Worm (Caenorhabditis elegans) whole organism, L1 larva: Measurements from ENCODE around the gene C25E10.11.
A peak's percentile ranks its signal among the peaks of the same experiment; 100 is the strongest.

Experiments used
- C04F5.9 ChIP-seq: sonication (generic microtip); optimal IDR thresholded peaks from 2 replicates; lab custom pipeline; 2016; ENCODE audit warnings: missing genetic modification characterization, missing compliant biosample characterization
- F16B12.6 ChIP-seq: fragments of 150-350 bp; optimal IDR thresholded peaks from 2 replicates; lab custom pipeline; 2014; ENCODE audit warnings: missing biosample characterization, missing genetic modification characterization
- Y116A8C.19 ChIP-seq: sonication (generic microtip); optimal IDR thresholded peaks from 2 replicates; lab custom pipeline; 2016; ENCODE audit warnings: missing compliant biosample characterization, missing genetic modification characterization, borderline replicate concordance
- aha-1 ChIP-seq: fragments of 150-350 bp; optimal IDR thresholded peaks from 2 replicates; lab custom pipeline; 2014; ENCODE audit warnings: missing biosample characterization, missing genetic modification characterization
- alr-1 ChIP-seq: fragments of 200-800 bp; sonication (Bioruptor generic); optimal IDR thresholded peaks from 2 replicates; lab custom pipeline; 2018; ENCODE audit warnings: borderline replicate concordance, mild to moderate bottlenecking, missing genetic modification characterization, missing compliant biosample characterization
- aly-2 ChIP-seq: fragments of 150-350 bp; optimal IDR thresholded peaks from 2 replicates; lab custom pipeline; 2014; ENCODE audit warnings: missing biosample characterization, missing genetic modification characterization
- ama-1 ChIP-seq: fragments of 150-350 bp; optimal IDR thresholded peaks from 2 replicates; lab custom pipeline; 2014
- blmp-1 ChIP-seq: fragments of 150-350 bp; optimal IDR thresholded peaks from 2 replicates; lab custom pipeline; 2014; ENCODE audit warnings: missing biosample characterization, missing genetic modification characterization
- ceh-63 ChIP-seq: fragments of 200-800 bp; sonication (Bioruptor generic); optimal IDR thresholded peaks from 2 replicates; lab custom pipeline; 2018; ENCODE audit warnings: mild to moderate bottlenecking, missing genetic modification characterization, missing compliant biosample characterization
- ceh-82 ChIP-seq, 3 experiments: fragments of 150-350 bp in 1 of 3; sonication (generic microtip) in 2 of 3; optimal IDR thresholded peaks; 2 replicates each; lab custom pipeline; 2014 to 2017; ENCODE audit warnings: missing biosample characterization in 3 of 3, missing genetic modification characterization in 3 of 3
- ceh-90 ChIP-seq: sonication (generic microtip); optimal IDR thresholded peaks from 2 replicates; lab custom pipeline; 2016; ENCODE audit warnings: missing genetic modification characterization, missing compliant biosample characterization
- ces-1 ChIP-seq: fragments of 150-350 bp; optimal IDR thresholded peaks from 2 replicates; lab custom pipeline; 2014; ENCODE audit warnings: missing biosample characterization, missing genetic modification reagents, missing genetic modification characterization
- dpl-1 ChIP-seq, 3 experiments: fragments of 150-350 bp in 2 of 3; sonication (generic microtip) in 1 of 3; optimal IDR thresholded peaks; 2 replicates each; lab custom pipeline; 2014 to 2017; ENCODE audit warnings: missing biosample characterization in 3 of 3, missing genetic modification characterization in 3 of 3, missing genetic modification reagents in 3 of 3
- efl-3 ChIP-seq: fragments of 200-800 bp; sonication (Bioruptor generic); optimal IDR thresholded peaks from 2 replicates; lab custom pipeline; 2018; ENCODE audit warnings: mild to moderate bottlenecking, missing genetic modification characterization, missing compliant biosample characterization
- egl-27 ChIP-seq, 2 experiments: fragments of 150-350 bp in 1 of 2; sonication (generic microtip); optimal IDR thresholded peaks; 3 replicates each; lab custom pipeline; 2017 to 2018; ENCODE audit warnings: missing biosample characterization in 2 of 2, missing genetic modification characterization in 2 of 2, missing genetic modification reagents in 2 of 2
- elt-2 ChIP-seq: sonication (generic microtip); optimal IDR thresholded peaks from 2 replicates; lab custom pipeline; 2016; ENCODE audit warnings: missing genetic modification characterization, mild to moderate bottlenecking, inconsistent platforms, missing compliant biosample characterization, missing genetic modification reagents
- elt-3 ChIP-seq, 6 experiments: fragments of 150-350 bp in 1 of 6; sonication (generic microtip); optimal IDR thresholded peaks; 2 replicates each; lab custom pipeline; 2017 to 2018; ENCODE audit warnings: missing biosample characterization in 6 of 6, missing genetic modification characterization in 6 of 6, inconsistent platforms in 1 of 6
- ets-5 ChIP-seq: fragments of 200-800 bp; sonication (Bioruptor generic); IDR thresholded peaks from 2 replicates; pipeline ENCODE4 v1.3.6; 2022; ENCODE audit warnings: missing genetic modification characterization, missing compliant biosample characterization
- fkh-10 ChIP-seq: sonication (generic microtip); optimal IDR thresholded peaks from 2 replicates; lab custom pipeline; 2017; ENCODE audit warnings: missing biosample characterization, missing genetic modification reagents, missing genetic modification characterization
- fkh-4 ChIP-seq: sonication (generic microtip); optimal IDR thresholded peaks from 2 replicates; lab custom pipeline; 2016; ENCODE audit warnings: missing compliant biosample characterization, missing genetic modification characterization, borderline replicate concordance
- fos-1 ChIP-seq: fragments of 150-350 bp; optimal IDR thresholded peaks from 2 replicates; lab custom pipeline; 2014; ENCODE audit warnings: missing biosample characterization, missing genetic modification characterization
- grh-1 ChIP-seq: fragments of 200-800 bp; sonication (Bioruptor generic); IDR thresholded peaks from 2 replicates; pipeline ENCODE4 v1.3.6; 2022; ENCODE audit warnings: missing genetic modification reagents, missing genetic modification characterization, missing compliant biosample characterization
- hlh-4 ChIP-seq: sonication (generic microtip); optimal IDR thresholded peaks from 2 replicates; lab custom pipeline; 2016; ENCODE audit warnings: mild to moderate bottlenecking, missing genetic modification characterization, missing compliant biosample characterization
- hpl-2 ChIP-seq: fragments of 150-350 bp; optimal IDR thresholded peaks from 2 replicates; lab custom pipeline; 2014; ENCODE audit warnings: missing biosample characterization, missing genetic modification reagents, missing genetic modification characterization
- isw-1 ChIP-seq: fragments of 200-800 bp; sonication (Bioruptor generic); IDR thresholded peaks from 2 replicates; pipeline ENCODE4 v1.3.6; 2022; ENCODE audit warnings: missing genetic modification characterization, missing compliant biosample characterization
- jun-1 ChIP-seq: fragments of 150-350 bp; optimal IDR thresholded peaks from 2 replicates; lab custom pipeline; 2014; ENCODE audit warnings: missing biosample characterization, missing genetic modification reagents, missing genetic modification characterization
- lin-14 ChIP-seq: fragments of 200-800 bp; sonication (Bioruptor generic); optimal IDR thresholded peaks from 2 replicates; lab custom pipeline; 2018; ENCODE audit warnings: mild to moderate bottlenecking, missing genetic modification characterization, moderate library complexity, missing compliant biosample characterization
- lin-35 ChIP-seq, 2 experiments: fragments of 150-350 bp; optimal IDR thresholded peaks; 2 replicates each; lab custom pipeline; 2014; ENCODE audit warnings: missing biosample characterization in 2 of 2, missing genetic modification characterization in 2 of 2, missing genetic modification reagents in 2 of 2
- lin-39 ChIP-seq: fragments of 150-350 bp; optimal IDR thresholded peaks from 2 replicates; lab custom pipeline; 2014; ENCODE audit warnings: missing biosample characterization, missing genetic modification reagents, missing genetic modification characterization
- lsy-2 ChIP-seq, 2 experiments: fragments of 150-350 bp; optimal IDR thresholded peaks; 2 replicates each; lab custom pipeline; 2014; ENCODE audit warnings: missing biosample characterization in 2 of 2, missing genetic modification characterization in 2 of 2
- mab-9 ChIP-seq: fragments of 200-800 bp; sonication (Bioruptor generic); IDR thresholded peaks from 2 replicates; pipeline ENCODE4 v1.3.6; 2022; ENCODE audit warnings: missing genetic modification reagents, missing genetic modification characterization, missing compliant biosample characterization
- mdl-1 ChIP-seq, 2 experiments: fragments of 150-350 bp; optimal IDR thresholded peaks; 2 replicates each; lab custom pipeline; 2014 to 2017; ENCODE audit warnings: missing biosample characterization in 2 of 2, missing genetic modification characterization in 2 of 2, inconsistent platforms in 1 of 2
- mep-1 ChIP-seq: fragments of 150-350 bp; optimal IDR thresholded peaks from 2 replicates; lab custom pipeline; 2014; ENCODE audit warnings: missing biosample characterization, missing genetic modification characterization
- nhr-11 ChIP-seq: fragments of 150-350 bp; optimal IDR thresholded peaks from 2 replicates; lab custom pipeline; 2014; ENCODE audit warnings: missing biosample characterization, missing genetic modification characterization
- nhr-19 ChIP-seq: fragments of 200-800 bp; sonication (Bioruptor generic); conservative IDR thresholded peaks from 2 replicates; pipeline ENCODE4 v1.3.6; 2022; ENCODE audit warnings: missing genetic modification characterization, missing compliant biosample characterization
- nhr-20 ChIP-seq: sonication (generic microtip); optimal IDR thresholded peaks from 2 replicates; lab custom pipeline; 2016; ENCODE audit warnings: mild to moderate bottlenecking, missing genetic modification characterization, missing compliant biosample characterization
- nhr-237 ChIP-seq: fragments of 150-350 bp; optimal IDR thresholded peaks from 2 replicates; lab custom pipeline; 2014; ENCODE audit warnings: missing biosample characterization, missing genetic modification characterization
- nhr-28 ChIP-seq: fragments of 150-350 bp; optimal IDR thresholded peaks from 2 replicates; lab custom pipeline; 2014; ENCODE audit warnings: missing biosample characterization, missing genetic modification characterization
- nhr-47 ChIP-seq: sonication (generic microtip); optimal IDR thresholded peaks from 2 replicates; lab custom pipeline; 2016; ENCODE audit warnings: mild to moderate bottlenecking, missing genetic modification characterization, moderate library complexity, missing compliant biosample characterization
- nhr-71 ChIP-seq: sonication (generic microtip); optimal IDR thresholded peaks from 2 replicates; lab custom pipeline; 2016; ENCODE audit warnings: mild to moderate bottlenecking, missing genetic modification characterization, moderate library complexity, missing compliant biosample characterization
- nhr-84 ChIP-seq: sonication (generic microtip); optimal IDR thresholded peaks from 2 replicates; lab custom pipeline; 2017; ENCODE audit warnings: missing biosample characterization, missing genetic modification characterization
- nhr-85 ChIP-seq: sonication (generic microtip); peaks from one replicate; lab custom pipeline; 2016; ENCODE audit warnings: missing genetic modification characterization, inconsistent platforms, missing compliant biosample characterization
- nhr-90 ChIP-seq: sonication (generic microtip); optimal IDR thresholded peaks from 2 replicates; lab custom pipeline; 2016; ENCODE audit warnings: mild to moderate bottlenecking, missing genetic modification characterization, missing compliant biosample characterization; ENCODE audit not compliant: poor library complexity
- pax-3 ChIP-seq: fragments of 200-800 bp; sonication (Bioruptor generic); optimal IDR thresholded peaks from 2 replicates; lab custom pipeline; 2018; ENCODE audit warnings: mild to moderate bottlenecking, missing genetic modification characterization, moderate library complexity, missing compliant biosample characterization
- rnt-1 ChIP-seq: sonication (generic microtip); optimal IDR thresholded peaks from 2 replicates; lab custom pipeline; 2016; ENCODE audit warnings: mild to moderate bottlenecking, missing genetic modification characterization, moderate library complexity, missing compliant biosample characterization
- tlp-1 ChIP-seq: fragments of 150-350 bp; optimal IDR thresholded peaks from 2 replicates; lab custom pipeline; 2014; ENCODE audit warnings: missing biosample characterization, missing genetic modification characterization
- unc-130 ChIP-seq: fragments of 150-350 bp; optimal IDR thresholded peaks from 2 replicates; lab custom pipeline; 2017; ENCODE audit warnings: missing biosample characterization, missing genetic modification characterization, inconsistent platforms
- vab-15 ChIP-seq: sonication (generic microtip); optimal IDR thresholded peaks from 2 replicates; lab custom pipeline; 2017; ENCODE audit warnings: missing genotype, mild to moderate bottlenecking, missing genetic modification characterization, missing compliant biosample characterization
- zag-1 ChIP-seq: fragments of 150-350 bp; optimal IDR thresholded peaks from 2 replicates; lab custom pipeline; 2014; ENCODE audit warnings: missing biosample characterization, missing genetic modification characterization
- zip-4 ChIP-seq: fragments of 200-800 bp; sonication (Bioruptor generic); optimal IDR thresholded peaks from 2 replicates; lab custom pipeline; 2018; ENCODE audit warnings: mild to moderate bottlenecking, missing genetic modification characterization, moderate library complexity, missing compliant biosample characterization
- ztf-4 ChIP-seq: fragments of 150-350 bp; optimal IDR thresholded peaks from 2 replicates; lab custom pipeline; 2014; ENCODE audit warnings: missing biosample characterization, missing genetic modification characterization

C25E10.11 gene

ce11 chrV:9085845-9086244 lies 27.3 kb upstream of the C25E10.11 start:
- peak in 1 of 2 experiments; percentile 13 for TF ChIP-seq lin-35 (GFP tag; optimal IDR thresholded peaks at IDR 0.05; lab: Kevin White, UChicago)
- no peak for TF ChIP-seq nhr-237 (tag; lab: Kevin White, UChicago)
- TF ChIP-seq fkh-10: no peak
- TF ChIP-seq rnt-1 (tag; lab: Kevin White, UChicago): no peak
- TF ChIP-seq fkh-4 (tag; lab: Kevin White, UChicago): no peak
- no peak for TF ChIP-seq alr-1 (tag; lab: Kevin White, UChicago)
- no peak for TF ChIP-seq nhr-19
- TF ChIP-seq lsy-2 (tag; optimal IDR thresholded peaks at IDR 0.05; lab: Kevin White, UChicago): no peak
- TF ChIP-seq mdl-1 (tag; optimal IDR thresholded peaks at IDR 0.05; lab: Kevin White, UChicago): no peak
- TF ChIP-seq elt-2: no peak
- no peak for TF ChIP-seq mab-9 (GFP tag; lab: Robert Waterston, UW)
- TF ChIP-seq nhr-11: no peak
- TF ChIP-seq nhr-90 (tag; lab: Kevin White, UChicago): no peak
- TF ChIP-seq nhr-71 (tag; lab: Kevin White, UChicago): no peak
- TF ChIP-seq mep-1 (tag; lab: Kevin White, UChicago): peak; percentile 26
- peak in 2 of 6 experiments; percentile 24 to 28 for TF ChIP-seq elt-3 (tag; optimal IDR thresholded peaks at IDR 0.05; lab: Kevin White, UChicago)
- no peak for TF ChIP-seq jun-1 (tag; lab: Kevin White, UChicago)
- peak; percentile 82 for TF ChIP-seq nhr-85 (tag; lab: Kevin White, UChicago)
- no peak for TF ChIP-seq zag-1 (tag; lab: Kevin White, UChicago)
- TF ChIP-seq fos-1 (tag; lab: Kevin White, UChicago): no peak
- no peak for TF ChIP-seq dpl-1 (GFP tag; optimal IDR thresholded peaks at IDR 0.05; lab: Kevin White, UChicago)
- TF ChIP-seq tlp-1 (tag; lab: Kevin White, UChicago): no peak
- no peak for TF ChIP-seq nhr-47 (tag; lab: Kevin White, UChicago)
- TF ChIP-seq aly-2 (tag; lab: Kevin White, UChicago): no peak
- no peak for TF ChIP-seq nhr-28
- TF ChIP-seq pax-3 (tag; lab: Kevin White, UChicago): no peak
- TF ChIP-seq ceh-82 (tag; optimal IDR thresholded peaks at IDR 0.05; lab: Kevin White, UChicago): no peak

DNA sequence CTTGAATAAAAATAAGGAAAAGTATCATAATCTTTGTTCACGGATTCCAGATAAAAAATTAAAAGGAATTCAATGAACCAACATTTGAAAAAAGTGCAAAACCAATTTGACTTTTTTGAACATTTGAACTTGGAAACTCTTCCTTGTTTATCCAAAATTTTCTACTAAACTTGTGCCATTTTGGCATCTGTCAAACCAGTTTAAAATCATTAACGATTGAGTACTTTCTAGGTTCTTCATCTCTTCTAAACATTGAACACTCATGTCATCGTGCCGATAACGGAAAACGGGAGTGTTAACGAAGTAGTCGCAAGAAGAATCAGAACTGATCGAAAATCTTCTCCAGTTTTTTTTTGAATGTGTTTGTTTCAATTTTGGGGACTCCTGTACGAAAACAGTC lies 25.7 kb upstream of the C25E10.11 start:
- TF ChIP-seq Y116A8C.19 (no peak), nhr-84 (no peak), elt-3 (tag; optimal IDR thresholded peaks at IDR 0.05; lab: Kevin White, UChicago) (peak in 2 of 6 experiments; percentile 9 to 12), ceh-63 (GFP tag; lab: Kevin White, UChicago) (no peak), lin-39 (no peak), nhr-20 (tag; lab: Kevin White, UChicago) (peak; percentile 39), C04F5.9 (no peak), mdl-1 (tag; optimal IDR thresholded peaks at IDR 0.05; lab: Kevin White, UChicago) (no peak), nhr-19 (0 out of 2 replicates have a peak, but pooled peaks have one; percentile 23), ztf-4 (tag; lab: Kevin White, UChicago) (no peak), nhr-85 (tag; lab: Kevin White, UChicago) (peak; percentile 80), vab-15 (no peak), hpl-2 (no peak), unc-130 (no peak), F16B12.6 (no peak), aha-1 (tag; lab: Kevin White, UChicago) (no peak), egl-27 (tag; optimal IDR thresholded peaks at IDR 0.05; lab: Kevin White, UChicago) (no peak), lin-14 (GFP tag; lab: Kevin White, UChicago) (peak; percentile 40), nhr-11 (no peak), isw-1 (GFP tag; lab: Robert Waterston, UW) (no peak), zip-4 (GFP tag; lab: Kevin White, UChicago) (no peak), ama-1 (no peak), blmp-1 (tag; lab: Kevin White, UChicago) (peak; percentile 47), mep-1 (tag; lab: Kevin White, UChicago) (no peak), ceh-90 (tag; lab: Kevin White, UChicago) (no peak), hlh-4 (tag; lab: Kevin White, UChicago) (no peak), ces-1 (GFP tag; lab: Kevin White, UChicago) (no peak), fkh-4 (tag; lab: Kevin White, UChicago) (no peak), ets-5 (GFP tag; lab: Robert Waterston, UW) (no peak), nhr-71 (tag; lab: Kevin White, UChicago) (peak; percentile 32), efl-3 (GFP tag; lab: Kevin White, UChicago) (no peak), grh-1 (GFP tag; lab: Robert Waterston, UW) (peak; percentile 53)
